Fruit fly (Drosophila melanogaster) whole organism, embryonic: ENCODE measurements around the gene PIP4K.

Experiments
- Antp ChIP-seq: fragments of 200-800 bp; sonication (Bioruptor generic); optimal IDR thresholded peaks from 3 replicates; lab custom pipeline; 2016; ENCODE audit warnings: missing biosample characterization, missing genetic modification characterization
- Bdp1 ChIP-seq: fragments of 200-800 bp; sonication (Bioruptor generic); optimal IDR thresholded peaks from 3 replicates; lab custom pipeline; 2016; ENCODE audit warnings: missing biosample characterization, missing genetic modification characterization
- Blimp-1 ChIP-seq: fragments of 200-800 bp; sonication (Bioruptor generic); optimal IDR thresholded peaks from 3 replicates; lab custom pipeline; 2018; ENCODE audit warnings: missing biosample characterization, missing genetic modification characterization, mild to moderate bottlenecking, moderate library complexity, missing genetic modification reagents
- CG10321 ChIP-seq: fragments of 200-800 bp; sonication (Bioruptor generic); IDR thresholded peaks from 2 replicates; pipeline ENCODE4 v1.3.6; 2022; ENCODE audit warnings: missing biosample characterization, missing genetic modification characterization
- CG11504 ChIP-seq: fragments of 200-800 bp; sonication (Bioruptor generic); optimal IDR thresholded peaks from 3 replicates; lab custom pipeline; 2019; ENCODE audit warnings: missing biosample characterization, mild to moderate bottlenecking, missing genetic modification characterization, moderate library complexity
- CG12659 ChIP-seq: fragments of 200-800 bp; sonication (Bioruptor generic); optimal IDR thresholded peaks from 3 replicates; lab custom pipeline; 2017; ENCODE audit warnings: mild to moderate bottlenecking, missing biosample characterization, missing genetic modification reagents, missing genetic modification characterization
- CG14441 ChIP-seq: fragments of 200-800 bp; sonication (Bioruptor generic); IDR thresholded peaks from 2 replicates; pipeline ENCODE4 v1.3.6; 2022; ENCODE audit warnings: missing biosample characterization, missing genetic modification characterization
- CG14667 ChIP-seq: fragments of 200-800 bp; sonication (Bioruptor generic); IDR thresholded peaks from 2 replicates; pipeline ENCODE4 v1.3.6; 2022; ENCODE audit warnings: missing biosample characterization, missing genetic modification characterization
- CG1529 ChIP-seq: fragments of 200-800 bp; sonication (Bioruptor generic); optimal IDR thresholded peaks from 3 replicates; lab custom pipeline; 2018; ENCODE audit warnings: missing biosample characterization, missing genetic modification characterization
- CG17328 ChIP-seq: fragments of 200-800 bp; sonication (Bioruptor generic); IDR thresholded peaks from 2 replicates; pipeline ENCODE4 v1.3.6; 2022; ENCODE audit warnings: missing biosample characterization, missing genetic modification characterization
- CG17912 ChIP-seq: fragments of 200-800 bp; sonication (Bioruptor generic); optimal IDR thresholded peaks from 2 replicates; lab custom pipeline; 2018; ENCODE audit warnings: missing biosample characterization, mild to moderate bottlenecking, missing genetic modification characterization
- CG1832 ChIP-seq: fragments of 200-800 bp; sonication (Bioruptor generic); optimal IDR thresholded peaks from 2 replicates; lab custom pipeline; 2017; ENCODE audit warnings: missing biosample characterization, mild to moderate bottlenecking, missing genetic modification characterization, inconsistent platforms
- CG18764 ChIP-seq: fragments of 200-800 bp; sonication (Bioruptor generic); optimal IDR thresholded peaks from 3 replicates; lab custom pipeline; 2016; ENCODE audit warnings: missing biosample characterization, missing genetic modification characterization
- CG2678 ChIP-seq: fragments of 200-800 bp; sonication (Bioruptor generic); optimal IDR thresholded peaks from 3 replicates; lab custom pipeline; 2019; ENCODE audit warnings: missing biosample characterization, mild to moderate bottlenecking, missing genetic modification characterization, moderate library complexity
- CG2712 ChIP-seq: fragments of 200-800 bp; optimal IDR thresholded peaks from 3 replicates; lab custom pipeline; 2019; ENCODE audit warnings: missing biosample characterization, mild to moderate bottlenecking, missing genetic modification characterization, moderate library complexity
- CG31365 ChIP-seq: fragments of 200-800 bp; sonication (Bioruptor generic); optimal IDR thresholded peaks from 2 replicates; lab custom pipeline; 2018; ENCODE audit warnings: missing biosample characterization, mild to moderate bottlenecking, missing genetic modification characterization
- CG3726 ChIP-seq: fragments of 200-800 bp; sonication (Bioruptor generic); IDR thresholded peaks from 3 replicates; pipeline ENCODE4, ENCODE4 v1.3.6; 2022; ENCODE audit warnings: missing biosample characterization, missing genetic modification characterization
- CG3995 ChIP-seq: fragments of 200-800 bp; sonication (Bioruptor generic); optimal IDR thresholded peaks from 3 replicates; lab custom pipeline; 2016; ENCODE audit warnings: missing biosample characterization, missing genetic modification characterization
- CG5180 ChIP-seq: fragments of 200-800 bp; sonication (Bioruptor generic); optimal IDR thresholded peaks from 3 replicates; lab custom pipeline; 2017; ENCODE audit warnings: missing biosample characterization, missing genetic modification characterization, mild to moderate bottlenecking, moderate library complexity, missing genetic modification reagents
- CG6272 ChIP-seq: fragments of 200-800 bp; sonication (Bioruptor generic); IDR thresholded peaks from 2 replicates; pipeline ENCODE4 v1.3.6; 2022; ENCODE audit warnings: missing biosample characterization, missing genetic modification characterization
- CG6791 ChIP-seq: fragments of 200-800 bp; sonication (Bioruptor generic); IDR thresholded peaks from 3 replicates; pipeline ENCODE4 v1.3.6; 2022; ENCODE audit warnings: missing biosample characterization, missing genetic modification characterization; ENCODE audit not compliant: partially characterized antibody
- CG6813 ChIP-seq: fragments of 200-800 bp; sonication (Bioruptor generic); optimal IDR thresholded peaks from 2 replicates; lab custom pipeline; 2017; ENCODE audit warnings: missing biosample characterization, missing genetic modification characterization, mild to moderate bottlenecking, moderate library complexity, missing genetic modification reagents
- CG7357 ChIP-seq: fragments of 200-800 bp; sonication (Bioruptor generic); IDR thresholded peaks from 3 replicates; pipeline ENCODE4 v1.3.6; 2022; ENCODE audit warnings: missing biosample characterization, missing genetic modification characterization
- CG7745 ChIP-seq: fragments of 200-800 bp; sonication (Bioruptor generic); optimal IDR thresholded peaks from 2 replicates; lab custom pipeline; 2018; ENCODE audit warnings: missing biosample characterization, mild to moderate bottlenecking, missing genetic modification characterization, moderate library complexity
- CG8290 ChIP-seq, 3 experiments: fragments of 200-800 bp; sonication (Bioruptor generic); optimal IDR thresholded peaks; 2 replicates each; lab custom pipeline; 2016 to 2019; ENCODE audit warnings: missing biosample characterization in 3 of 3, missing genetic modification characterization in 3 of 3, mild to moderate bottlenecking in 2 of 3, moderate library complexity in 1 of 3
- Fer3 ChIP-seq: fragments of 200-800 bp; sonication (Bioruptor generic); optimal IDR thresholded peaks from 2 replicates; lab custom pipeline; 2018; ENCODE audit warnings: missing biosample characterization, mild to moderate bottlenecking, missing genetic modification characterization, moderate library complexity
- H15 ChIP-seq: fragments of 200-800 bp; sonication (Bioruptor generic); IDR thresholded peaks from 3 replicates; pipeline ENCODE4 v1.3.6; 2022; ENCODE audit warnings: missing biosample characterization, missing genetic modification characterization
- HLH4C ChIP-seq: fragments of 200-800 bp; sonication (Bioruptor generic); IDR thresholded peaks from 3 replicates; pipeline ENCODE4 v1.3.6; 2022; ENCODE audit warnings: missing biosample characterization, missing genetic modification characterization; ENCODE audit not compliant: partially characterized antibody
- Hmx ChIP-seq: fragments of 200-800 bp; sonication (Bioruptor generic); optimal IDR thresholded peaks from 2 replicates; lab custom pipeline; 2016; ENCODE audit warnings: missing biosample characterization, missing genetic modification characterization
- Hr39 ChIP-seq: fragments of >200 bp; optimal IDR thresholded peaks from 2 replicates; lab custom pipeline; 2017
- Jarid2 ChIP-seq: fragments of 200-800 bp; sonication (Bioruptor generic); optimal IDR thresholded peaks from 3 replicates; lab custom pipeline; 2017; ENCODE audit warnings: mild to moderate bottlenecking, missing biosample characterization, missing genetic modification reagents, missing genetic modification characterization
- Myb ChIP-seq: fragments of 200-800 bp; sonication (Bioruptor generic); optimal IDR thresholded peaks from 2 replicates; lab custom pipeline; 2016; ENCODE audit warnings: missing biosample characterization, missing genetic modification characterization
- Oaz ChIP-seq: fragments of 200-800 bp; sonication (Bioruptor generic); IDR thresholded peaks from 2 replicates; pipeline ENCODE4 v1.3.6; 2022; ENCODE audit warnings: missing biosample characterization, missing genetic modification characterization
- Scr ChIP-seq: fragments of 200-800 bp; sonication (Bioruptor generic); IDR thresholded peaks from 2 replicates; pipeline ENCODE4 v1.3.6; 2022; ENCODE audit warnings: missing biosample characterization, missing genetic modification characterization; ENCODE audit not compliant: partially characterized antibody
- Side ChIP-seq: fragments of 200-800 bp; sonication (Bioruptor generic); optimal IDR thresholded peaks from 2 replicates; lab custom pipeline; 2016; ENCODE audit warnings: missing biosample characterization, missing genetic modification characterization
- al ChIP-seq: fragments of 200-800 bp; sonication (Bioruptor generic); IDR thresholded peaks from 2 replicates; pipeline ENCODE4 v1.3.6; 2022; ENCODE audit warnings: missing biosample characterization, missing genetic modification characterization
- ato ChIP-seq: fragments of 200-800 bp; sonication (Bioruptor generic); IDR thresholded peaks from 2 replicates; pipeline ENCODE4 v1.3.6; 2022; ENCODE audit warnings: missing biosample characterization, missing genetic modification characterization; ENCODE audit not compliant: partially characterized antibody
- br ChIP-seq: fragments of >200 bp; optimal IDR thresholded peaks from 2 replicates; lab custom pipeline; 2017
- cad ChIP-seq: fragments of >200 bp; optimal IDR thresholded peaks from 2 replicates; lab custom pipeline; 2017; ENCODE audit warnings: missing biosample characterization, missing genetic modification characterization
- caup ChIP-seq: fragments of 200-800 bp; sonication (Bioruptor generic); optimal IDR thresholded peaks from 3 replicates; lab custom pipeline; 2017; ENCODE audit warnings: missing biosample characterization, mild to moderate bottlenecking, missing genetic modification characterization, moderate library complexity; ENCODE audit not compliant: severe bottlenecking
- fu2 ChIP-seq: fragments of 200-800 bp; sonication (Bioruptor generic); optimal IDR thresholded peaks from 2 replicates; lab custom pipeline; 2016; ENCODE audit warnings: missing biosample characterization, missing genetic modification characterization
- gem ChIP-seq: fragments of 200-800 bp; sonication (Bioruptor generic); optimal IDR thresholded peaks from 2 replicates; lab custom pipeline; 2019; ENCODE audit warnings: missing biosample characterization, mild to moderate bottlenecking, missing genetic modification characterization, moderate library complexity
- gsb-n ChIP-seq: fragments of 200-800 bp; sonication (Bioruptor generic); optimal IDR thresholded peaks from 3 replicates; lab custom pipeline; 2018; ENCODE audit warnings: missing biosample characterization, mild to moderate bottlenecking, missing genetic modification characterization
- jumu ChIP-seq: fragments of 200-800 bp; sonication (Bioruptor generic); optimal IDR thresholded peaks from 3 replicates; lab custom pipeline; 2016; ENCODE audit warnings: missing biosample characterization, missing genetic modification characterization
- row ChIP-seq: fragments of 200-800 bp; sonication (Bioruptor generic); IDR thresholded peaks from 3 replicates; pipeline ENCODE4 v1.3.6; 2022; ENCODE audit warnings: missing biosample characterization, missing genetic modification characterization
- sc ChIP-seq, 3 experiments: fragments of >200 bp in 2 of 3; fragments of 200-800 bp in 1 of 3; sonication (Bioruptor generic) in 1 of 3; optimal IDR thresholded peaks; 2 replicates in 2 of 3; 3 replicates in 1 of 3; lab custom pipeline; 2017; ENCODE audit warnings: mild to moderate bottlenecking in 1 of 3, missing biosample characterization in 1 of 3, missing genetic modification characterization in 1 of 3, missing genetic modification reagents in 1 of 3
- sd ChIP-seq: fragments of 200-800 bp; sonication (Bioruptor generic); optimal IDR thresholded peaks from 3 replicates; lab custom pipeline; 2018; ENCODE audit warnings: missing biosample characterization, mild to moderate bottlenecking, missing genetic modification characterization, moderate library complexity
- seq ChIP-seq: fragments of 200-800 bp; sonication (Bioruptor generic); IDR thresholded peaks from 2 replicates; pipeline ENCODE4 v1.3.6; 2022; ENCODE audit warnings: missing biosample characterization, missing genetic modification characterization
- slp2 ChIP-seq: fragments of 200-800 bp; sonication (Bioruptor generic); optimal IDR thresholded peaks from 2 replicates; lab custom pipeline; 2016; ENCODE audit warnings: missing biosample characterization, missing genetic modification characterization
- so ChIP-seq: fragments of 200-800 bp; sonication (Bioruptor generic); IDR thresholded peaks from 3 replicates; pipeline ENCODE4 v1.3.6; 2022; ENCODE audit warnings: missing biosample characterization, missing genetic modification characterization
- tll ChIP-seq, 2 experiments: fragments of 200-800 bp in 1 of 2; fragments of >200 bp in 1 of 2; sonication (Bioruptor generic) in 1 of 2; optimal IDR thresholded peaks; 2 replicates each; lab custom pipeline; 2017 to 2019; ENCODE audit warnings: missing biosample characterization in 2 of 2, missing genetic modification characterization in 2 of 2, mild to moderate bottlenecking in 1 of 2, moderate library complexity in 1 of 2

PIP4K gene

DNA sequence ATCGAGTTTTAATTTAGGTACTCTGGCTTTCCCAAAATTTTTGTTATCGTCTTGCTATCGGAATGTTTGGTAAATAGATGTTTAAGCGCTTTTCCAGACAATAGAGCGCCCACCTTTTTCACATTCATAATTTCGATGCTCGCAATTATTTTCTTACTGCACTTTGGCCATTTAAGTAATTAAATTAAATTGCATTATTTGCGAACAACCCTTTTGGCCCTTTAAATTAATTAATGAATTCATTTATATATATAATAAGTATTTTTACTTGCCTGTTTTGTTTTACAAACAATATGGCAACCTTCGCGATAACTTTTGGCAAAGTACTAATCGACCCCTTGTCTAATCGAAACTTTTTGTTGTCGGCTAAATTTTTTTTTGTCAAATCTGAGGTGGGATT lies 40.4 kb downstream of the PIP4K start (continued):
- TF ChIP-seq CG18764 (GFP tag; lab: Kevin White, UChicago): no peak
- no peak for TF ChIP-seq jumu
- no peak for TF ChIP-seq seq (GFP tag; lab: Robert Waterston, UW)
- no peak for TF ChIP-seq sd
- no peak for TF ChIP-seq Hmx (GFP tag; lab: Kevin White, UChicago)
- TF ChIP-seq CG6272 (GFP tag; lab: Robert Waterston, UW): no peak
- TF ChIP-seq CG2712: no peak
- TF ChIP-seq CG1529 (GFP tag; lab: Kevin White, UChicago): no peak
- TF ChIP-seq Fer3 (tag; lab: Kevin White, UChicago): no peak
- TF ChIP-seq H15 (GFP tag; lab: Robert Waterston, UW): no peak
- TF ChIP-seq CG14667 (GFP tag; lab: Robert Waterston, UW): no peak
- no peak for TF ChIP-seq CG7745 (tag; lab: Kevin White, UChicago)
- TF ChIP-seq CG31365 (tag; lab: Kevin White, UChicago): no peak
- TF ChIP-seq CG2678 (tag; lab: Kevin White, UChicago): no peak
- TF ChIP-seq Oaz (GFP tag; lab: Robert Waterston, UW): no peak
- TF ChIP-seq so (GFP tag; lab: Robert Waterston, UW): no peak
- TF ChIP-seq CG6791 (GFP tag; lab: Robert Waterston, UW): 0 out of 3 replicates have a peak, but pooled peaks have one; percentile 28
- TF ChIP-seq Bdp1 (GFP tag; lab: Kevin White, UChicago): no peak
- TF ChIP-seq CG3726 (GFP tag; lab: Robert Waterston, UW): no peak
- peak; percentile 21 for TF ChIP-seq CG12659 (GFP tag; lab: Kevin White, UChicago)
- TF ChIP-seq Scr (GFP tag; lab: Robert Waterston, UW): no peak
- no peak for TF ChIP-seq Jarid2 (GFP tag; lab: Kevin White, UChicago)
- no peak for TF ChIP-seq CG17912 (GFP tag; lab: Kevin White, UChicago)
- TF ChIP-seq Side (GFP tag; lab: Kevin White, UChicago): no peak
- peak; percentile 59 for TF ChIP-seq row (GFP tag; lab: Robert Waterston, UW)
- no peak for TF ChIP-seq sc (optimal IDR thresholded peaks at IDR 0.05; lab: Kevin White, UChicago)
- TF ChIP-seq sc (GFP tag; optimal IDR thresholded peaks at IDR 0.05; lab: Kevin White, UChicago): peak; percentile 1
- no peak for TF ChIP-seq tll (GFP tag; optimal IDR thresholded peaks at IDR 0.05; lab: Kevin White, UChicago)
- no peak for TF ChIP-seq CG14441
- no peak for TF ChIP-seq al (GFP tag; lab: Robert Waterston, UW)
- TF ChIP-seq CG3995 (GFP tag; lab: Kevin White, UChicago): no peak
- no peak for TF ChIP-seq fu2
- TF ChIP-seq HLH4C (GFP tag; lab: Robert Waterston, UW): peak; percentile 32; the same call in 1 of the 3 replicates
- TF ChIP-seq ato (GFP tag; lab: Robert Waterston, UW): no peak
- peak; percentile 36; the same call in 1 of the 3 replicates for TF ChIP-seq CG7357 (GFP tag; lab: Robert Waterston, UW)
- no peak for TF ChIP-seq CG1832 (GFP tag; lab: Kevin White, UChicago)
- no peak for TF ChIP-seq caup
- TF ChIP-seq CG11504 (tag; lab: Kevin White, UChicago): no peak
- TF ChIP-seq CG10321 (GFP tag; lab: Robert Waterston, UW): no peak
- no peak for TF ChIP-seq br (lab: Kevin White, UChicago)
- no peak for TF ChIP-seq Antp (GFP tag; lab: Kevin White, UChicago)
- TF ChIP-seq CG5180 (GFP tag; lab: Kevin White, UChicago): no peak
- TF ChIP-seq Blimp-1 (GFP tag; lab: Kevin White, UChicago): no peak
- no peak for TF ChIP-seq cad (GFP tag; lab: Kevin White, UChicago)
- TF ChIP-seq CG8290 (GFP tag; optimal IDR thresholded peaks at IDR 0.05; lab: Kevin White, UChicago): peak; percentile 52
- TF ChIP-seq CG8290 (tag; optimal IDR thresholded peaks at IDR 0.05; lab: Kevin White, UChicago): no peak
- TF ChIP-seq CG17328 (GFP tag; lab: Robert Waterston, UW): no peak
- no peak for TF ChIP-seq gsb-n (tag; lab: Kevin White, UChicago)
- peak; percentile 51 for TF ChIP-seq gem (tag; lab: Kevin White, UChicago)
- no peak for TF ChIP-seq Myb (GFP tag; lab: Kevin White, UChicago)
- TF ChIP-seq CG6813: no peak
- TF ChIP-seq Hr39 (lab: Kevin White, UChicago): no peak
- TF ChIP-seq slp2 (GFP tag; lab: Kevin White, UChicago): no peak
- TF ChIP-seq, all 482 proteins: peak for 16
